Fruit fly (Drosophila melanogaster) whole organism: ENCODE results near the gene CG10681.

ENCODE experiments used
- Dll ChIP-seq: fragments of >200 bp; optimal IDR thresholded peaks from 2 replicates; lab custom pipeline; 2017
- pan ChIP-seq: fragments of >200 bp; optimal IDR thresholded peaks from 2 replicates; lab custom pipeline; 2017
- usp ChIP-seq: fragments of >200 bp; optimal IDR thresholded peaks from 2 replicates; lab custom pipeline; 2017; ENCODE audit warnings: missing biosample characterization, missing genetic modification characterization, mixed read lengths

DNA sequence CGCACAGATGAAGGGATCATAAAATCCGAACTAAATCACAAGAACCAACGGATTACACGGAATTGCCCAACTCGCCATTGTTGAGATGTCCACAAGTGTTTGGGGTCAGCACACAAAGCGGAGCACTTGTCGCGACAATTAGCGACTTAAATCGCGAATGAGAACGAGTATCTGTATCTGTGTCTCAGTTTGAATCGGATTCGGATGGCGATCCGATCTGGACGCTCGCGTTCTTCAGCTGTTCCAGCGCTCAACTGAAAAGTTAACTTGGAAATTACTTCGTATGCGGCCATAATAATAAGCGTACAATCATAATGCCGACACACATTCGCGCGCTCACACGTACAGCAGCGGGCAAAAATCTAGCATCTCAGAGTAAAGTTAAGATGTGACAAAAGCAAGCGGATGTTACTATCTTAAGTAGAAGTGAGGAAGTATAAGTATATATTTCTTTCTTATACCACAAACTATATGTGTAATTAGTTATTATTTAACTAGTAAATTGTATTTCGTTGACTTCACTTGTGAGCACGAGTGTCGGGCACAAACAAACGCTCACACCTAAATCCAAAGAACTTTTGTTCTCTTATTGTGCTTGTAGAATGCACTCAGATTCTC lies 10.8 kb upstream of the CG10681 start, which contains the start of gene CG10660:
- TF ChIP-seq Dll (lab: Kevin White, UChicago) = no peak
- TF ChIP-seq usp = no peak
- no peak for TF ChIP-seq pan
